Fruit fly (Drosophila melanogaster) S2 (cell line): ENCODE data around the gene CG12817.

Experiments used
- CG8478 ChIP-seq: fragments of >200 bp; optimal IDR thresholded peaks from 2 replicates; lab custom pipeline; 2018
- CTCF ChIP-seq, 2 experiments: fragments of >200 bp; optimal IDR thresholded peaks; 2 replicates each; lab custom pipeline; 2018

dm6 chr3R:10226132-10227023, 1.9 kb upstream of the CG12817 start:
- no peak for TF ChIP-seq CG8478
- no peak for TF ChIP-seq CTCF (optimal IDR thresholded peaks at IDR 0.05; lab: Kevin White, UChicago)
